Fruit fly (Drosophila melanogaster) whole organism, larva: ENCODE data around the gene CG32772.

ENCODE experiments used
- noc ChIP-seq: fragments of 200-800 bp; sonication (Bioruptor generic); optimal IDR thresholded peaks from 3 replicates; lab custom pipeline; 2019; ENCODE audit warnings: missing biosample characterization, mild to moderate bottlenecking, missing genetic modification characterization, moderate library complexity

The CG32772 gene

DNA sequence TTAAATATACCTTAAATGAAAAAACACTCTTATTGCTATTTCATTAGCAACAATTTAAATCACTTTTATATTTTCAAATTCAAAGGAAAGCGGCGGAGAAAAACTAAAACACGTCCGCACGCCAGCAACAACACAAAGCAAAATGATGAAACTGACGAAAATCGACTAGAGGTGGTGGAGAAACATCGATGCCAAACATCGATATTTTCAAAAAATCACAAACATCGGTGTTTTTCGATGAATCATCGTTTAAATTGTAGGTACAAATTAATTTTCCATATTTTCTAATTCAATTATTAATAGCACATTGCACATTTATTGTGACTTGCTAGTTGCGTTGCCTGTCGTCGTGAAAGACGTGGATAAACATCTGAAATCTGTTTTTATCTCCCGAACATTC is 22.1 kb downstream of the CG32772 start:
- TF ChIP-seq noc (tag; lab: Kevin White, UChicago), result no peak

DNA sequence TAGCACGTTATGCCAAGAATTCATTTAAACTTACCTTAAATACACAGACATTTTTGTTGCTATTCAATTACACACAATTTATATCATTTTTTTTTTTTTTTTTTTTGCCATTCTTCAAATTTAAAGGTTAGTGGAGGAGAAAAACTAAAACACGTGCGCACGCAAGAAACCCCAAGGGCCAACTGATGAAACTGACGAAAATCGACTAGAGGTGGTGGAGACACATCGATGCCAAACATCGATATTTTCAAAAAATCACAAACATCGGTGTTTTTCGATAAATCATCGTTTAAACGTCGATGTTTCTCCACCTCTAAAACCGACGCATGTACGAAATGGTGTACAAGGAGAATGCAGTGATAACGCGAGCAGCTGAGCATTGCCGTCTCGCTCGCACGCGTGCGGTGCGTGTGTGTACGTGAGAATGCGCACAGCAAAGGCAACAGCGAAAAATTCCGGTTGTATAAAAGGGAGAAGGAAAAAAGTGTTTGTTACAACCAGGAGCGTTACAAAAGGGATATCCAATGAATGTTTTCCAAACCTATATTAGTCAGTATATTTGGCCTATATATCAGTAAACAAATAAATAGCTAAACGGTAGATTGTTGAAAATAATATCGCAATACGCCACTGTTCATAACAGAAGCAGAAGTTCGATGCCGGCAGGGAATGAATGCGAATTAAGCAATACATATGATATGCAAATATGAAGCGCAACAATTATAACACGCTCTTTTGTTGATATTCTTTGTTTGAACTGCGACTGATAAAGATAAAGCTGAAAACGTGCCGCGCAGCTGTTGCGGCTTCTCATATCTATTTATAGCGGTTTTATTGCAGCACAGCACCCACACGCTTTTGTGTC is 27.3 kb downstream of the CG32772 start:
- no peak for TF ChIP-seq noc (tag; lab: Kevin White, UChicago)

DNA sequence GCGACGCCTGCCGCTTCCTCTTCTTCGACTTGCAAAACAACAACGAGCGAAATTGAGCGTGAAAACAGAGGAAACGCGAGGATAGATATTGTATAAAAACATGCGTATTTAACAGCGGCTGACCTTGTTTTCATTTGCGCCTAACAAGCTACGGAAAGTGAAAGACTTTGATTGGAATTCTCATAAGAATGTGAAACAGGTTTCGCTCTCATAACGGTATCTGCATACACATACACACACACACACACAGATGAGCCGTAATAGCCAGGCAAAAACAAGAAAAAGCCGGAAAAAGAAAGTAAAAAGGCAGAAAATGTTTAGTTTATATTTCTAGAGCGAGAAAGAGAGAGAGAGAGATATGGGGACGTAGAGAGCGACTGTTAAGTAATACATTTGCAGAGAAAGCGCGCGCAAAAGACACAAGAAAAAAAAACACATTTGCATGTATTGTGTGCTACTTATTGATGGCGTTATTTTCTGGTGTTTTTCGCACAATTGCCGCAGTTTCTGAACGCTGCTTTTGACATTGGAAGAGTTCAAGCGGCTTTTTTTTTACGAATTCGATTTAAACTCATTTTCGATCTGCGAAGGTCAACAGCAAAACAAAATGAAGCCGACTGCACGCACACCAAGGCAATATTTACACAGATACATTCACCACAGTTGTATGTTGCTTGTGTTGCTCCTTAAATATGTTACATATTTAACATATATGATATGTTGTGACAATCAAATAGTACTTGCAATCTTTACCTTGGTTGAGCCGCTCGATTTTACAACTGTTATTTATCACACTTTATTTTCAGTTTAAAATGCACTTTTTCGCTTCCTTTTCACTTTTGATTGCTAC is 28.5 kb downstream of the CG32772 start:
- no peak for TF ChIP-seq noc (tag; lab: Kevin White, UChicago)

- no peak for TF ChIP-seq noc (tag; lab: Kevin White, UChicago)
Observed at dm6 chrX:4938072-4938336, 29.1 kb downstream of the CG32772 start, which contains the start of gene CG44774. CG44774 (minus strand) TSS chrX:4938105.

DNA sequence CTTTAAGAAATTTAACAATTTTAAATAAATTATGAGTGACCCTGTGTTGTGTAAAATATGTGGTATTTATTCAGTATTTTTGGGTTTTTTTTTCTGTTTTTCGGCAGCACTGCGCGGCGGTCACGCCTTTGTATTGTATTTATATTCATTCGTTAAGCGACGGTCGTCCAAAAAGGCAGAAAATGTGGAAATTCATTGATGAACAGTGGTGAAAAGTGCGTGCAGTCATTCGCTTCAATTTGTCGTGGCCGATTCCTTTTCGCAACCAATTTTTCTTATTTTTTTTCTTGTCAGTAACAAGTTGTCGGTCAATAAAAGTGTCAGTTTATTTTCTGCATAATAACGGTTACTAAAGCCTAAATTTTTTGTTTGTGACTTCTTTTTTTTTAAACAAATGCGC is 30.1 kb downstream of the CG32772 start, which contains the start of gene Ptp4E:
Gene Ptp4E (plus strand): TSS at position 143 of the 400 bp plus-strand sequence.
- TF ChIP-seq noc (tag; lab: Kevin White, UChicago), result no peak

DNA sequence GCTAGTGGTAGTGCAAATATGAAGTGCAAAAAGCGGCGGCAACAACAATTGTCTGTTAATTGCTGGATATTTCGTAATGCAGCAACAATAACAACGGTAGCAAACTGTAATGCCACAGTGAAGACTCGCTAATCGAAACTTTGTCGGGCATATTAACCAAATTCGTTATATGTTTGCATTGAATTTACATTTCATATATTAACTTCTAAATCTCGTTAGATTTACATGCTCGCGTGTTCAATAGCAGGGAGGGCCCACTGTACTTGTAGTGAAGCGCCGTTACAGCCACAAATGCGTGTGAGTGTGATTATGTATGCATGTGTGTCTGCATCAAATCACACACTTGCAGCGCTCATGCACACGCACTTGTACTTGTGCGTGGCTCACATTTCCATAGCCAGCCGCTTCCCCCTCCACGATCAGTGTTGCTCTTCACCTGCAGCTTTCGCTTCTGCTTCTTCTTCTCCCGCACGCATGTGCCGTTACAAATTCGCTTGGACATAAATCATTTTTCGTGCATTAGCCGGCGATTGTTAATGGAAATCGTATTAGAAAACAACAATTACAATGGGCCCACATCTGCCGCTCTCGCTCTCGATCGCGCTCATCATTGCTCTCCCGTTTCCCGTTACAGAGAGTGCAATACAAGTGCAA is 31.0 kb downstream of the CG32772 start:
- peak; percentile 61 for TF ChIP-seq noc (tag; lab: Kevin White, UChicago)

- no peak for TF ChIP-seq noc (tag; lab: Kevin White, UChicago)
Observed at dm6 chrX:4940527-4940926, 31.6 kb downstream of the CG32772 start.

DNA sequence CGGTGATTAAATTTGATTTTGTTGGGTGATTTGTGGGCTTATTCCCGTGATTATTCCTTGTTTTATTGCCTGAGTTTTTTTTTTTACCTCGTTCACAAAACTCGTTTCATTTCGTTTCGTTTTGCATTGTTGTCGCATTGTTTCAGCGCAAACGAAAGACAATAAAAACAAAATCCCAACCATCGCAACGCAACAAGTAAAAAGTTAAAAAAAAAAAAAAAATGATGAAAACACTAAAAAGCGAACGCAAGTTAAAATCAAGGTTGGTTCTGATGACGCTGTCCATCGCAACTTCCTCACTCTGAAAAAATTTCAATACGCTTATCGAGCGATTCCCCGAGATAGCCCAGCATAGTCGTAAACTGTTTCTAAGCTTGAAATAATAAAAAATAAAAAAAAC is 32.6 kb downstream of the CG32772 start:
- no peak for TF ChIP-seq noc (tag; lab: Kevin White, UChicago)

DNA sequence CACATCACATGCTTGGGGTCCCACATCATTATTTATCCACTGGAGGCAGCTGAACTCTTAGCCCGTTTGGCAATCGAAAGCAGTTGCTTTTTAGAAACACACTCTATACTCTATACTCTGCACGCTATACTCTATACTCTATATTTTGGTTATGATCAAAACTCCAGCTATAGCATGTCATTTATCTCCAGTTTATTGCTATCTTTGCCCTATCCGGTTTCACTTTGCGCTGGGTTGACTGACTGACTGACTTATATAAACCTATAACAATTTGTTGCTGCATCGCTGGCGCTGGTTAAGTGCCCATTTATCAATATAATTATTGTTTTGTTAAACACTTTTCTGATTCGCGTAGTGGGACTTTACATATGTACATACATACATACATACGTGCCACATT is 34.6 kb downstream of the CG32772 start:
- TF ChIP-seq noc (tag; lab: Kevin White, UChicago), result no peak

DNA sequence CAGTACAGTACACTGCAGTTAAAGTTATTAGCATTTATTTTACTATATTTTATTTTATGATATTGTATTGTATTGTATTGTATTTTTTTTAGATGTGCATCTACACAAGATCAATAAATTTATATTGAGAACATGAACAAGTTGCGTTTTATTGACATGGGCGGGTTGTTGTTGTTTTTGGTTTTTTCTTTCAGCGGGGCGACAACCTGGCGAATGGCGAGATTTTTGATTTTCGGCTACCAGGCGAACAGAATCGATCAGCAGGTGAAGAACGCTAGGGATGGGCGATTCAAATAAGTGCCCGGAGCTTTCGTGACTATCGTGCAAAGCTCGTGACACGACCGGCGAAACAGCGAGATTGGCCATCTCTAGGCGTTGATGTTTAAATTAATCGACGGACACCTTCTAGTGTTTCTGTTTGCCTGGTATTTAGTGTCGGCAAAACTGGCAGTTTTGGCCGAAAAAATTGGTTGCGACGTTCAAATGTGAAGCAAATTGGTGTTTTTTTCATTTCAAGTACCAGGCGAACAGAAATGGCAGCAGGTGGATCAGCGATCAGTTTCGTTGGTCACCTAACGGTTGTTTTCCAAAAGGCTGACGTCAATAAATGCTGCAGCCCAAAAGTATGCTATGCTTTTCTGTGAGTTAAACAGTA is 47.0 kb downstream of the CG32772 start:
- TF ChIP-seq noc (tag; lab: Kevin White, UChicago), result no peak

- no peak for TF ChIP-seq noc (tag; lab: Kevin White, UChicago)
Observed at dm6 chrX:4958872-4959271, 50.0 kb downstream of the CG32772 start.

dm6 chrX:4961028-4961427 is 52.1 kb downstream of the CG32772 start, which contains the start of gene CG15468:
CG15468 (minus strand) TSS chrX:4961128.
- TF ChIP-seq noc (tag; lab: Kevin White, UChicago), result no peak

DNA sequence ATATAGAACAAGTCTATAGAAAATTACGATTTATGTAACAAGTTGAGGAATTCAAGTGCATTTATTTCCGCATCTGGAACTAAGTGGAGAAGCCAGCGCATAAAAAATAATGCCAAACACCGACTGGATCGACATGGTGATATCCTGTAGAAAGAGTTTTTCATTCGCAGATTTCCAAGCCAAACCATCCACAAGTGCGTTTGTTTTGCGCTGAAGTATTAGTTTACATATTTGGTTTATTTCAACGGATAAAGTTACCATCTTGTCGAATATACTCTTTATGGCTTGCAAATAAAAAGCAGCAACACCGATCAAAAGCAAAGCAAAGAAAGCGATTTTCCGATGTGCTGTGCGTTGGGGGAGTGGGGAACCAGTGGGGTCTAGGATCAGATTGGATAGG is 54.1 kb downstream of the CG32772 start:
- TF ChIP-seq noc (tag; lab: Kevin White, UChicago), result no peak
